Worm (Caenorhabditis elegans): ENCODE results near the gene nhr-228.

DNA sequence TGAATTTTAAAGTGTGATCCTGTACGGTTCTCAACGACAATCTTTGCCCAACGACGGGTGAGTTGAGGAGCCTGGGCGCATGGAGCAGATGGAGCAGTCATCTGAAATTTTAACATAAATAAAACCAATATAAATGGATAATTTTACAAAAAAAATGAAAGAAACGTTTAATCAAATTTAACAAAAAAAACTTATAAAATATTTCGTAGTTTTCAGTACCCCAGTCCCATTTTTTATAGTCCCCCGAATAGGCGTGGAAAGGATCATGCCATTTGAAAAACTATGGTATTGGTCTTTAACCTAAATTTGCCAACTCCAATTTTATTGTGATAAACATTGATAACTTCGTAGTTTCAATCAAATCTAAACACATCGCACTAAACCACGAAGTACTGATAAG lies 43.5 kb downstream of the nhr-228 start, which contains the start of gene pud-3:
- TF ChIP-seq ces-1 (GFP tag; optimal IDR thresholded peaks at IDR 0.05): no peak
- no peak for TF ChIP-seq snpc-4 (tag; optimal IDR thresholded peaks at IDR 0.05)
- no peak for TF ChIP-seq nhr-2 (tag; optimal IDR thresholded peaks at IDR 0.05)
- TF ChIP-seq elt-1 (tag; optimal IDR thresholded peaks at IDR 0.05; ENCODE audit: borderline replicate concordance, insufficient read depth): no peak
- TF ChIP-seq ceh-39 (tag; optimal IDR thresholded peaks at IDR 0.05): no peak
- TF ChIP-seq nhr-237 (tag; optimal IDR thresholded peaks at IDR 0.05): no peak
- no peak for TF ChIP-seq lin-32 (GFP tag; optimal IDR thresholded peaks at IDR 0.05)
- TF ChIP-seq unc-62 (GFP tag; optimal IDR thresholded peaks at IDR 0.05): no peak
- no peak for TF ChIP-seq cnd-1 (tag; optimal IDR thresholded peaks at IDR 0.05)
- no peak for TF ChIP-seq ztf-11 (tag; optimal IDR thresholded peaks at IDR 0.05)
- no peak for TF ChIP-seq nhr-76 (tag; optimal IDR thresholded peaks at IDR 0.05)
